Fruit fly (Drosophila melanogaster) whole organism, prepupa: Measurements from ENCODE around the gene CG9297.

Experiments
- Blimp-1 ChIP-seq: fragments of 200-800 bp; sonication (Bioruptor generic); optimal IDR thresholded peaks from 3 replicates; lab custom pipeline; 2017; ENCODE audit warnings: missing biosample characterization, missing genetic modification characterization, mild to moderate bottlenecking, moderate library complexity, missing genetic modification reagents
- CG10631 ChIP-seq: fragments of 200-800 bp; sonication (Bioruptor generic); optimal IDR thresholded peaks from 2 replicates; lab custom pipeline; 2016; ENCODE audit warnings: missing biosample characterization, missing genetic modification characterization
- CG10669 ChIP-seq: fragments of 200-800 bp; sonication (Bioruptor generic); optimal IDR thresholded peaks from 3 replicates; lab custom pipeline; 2018; ENCODE audit warnings: missing biosample characterization, mild to moderate bottlenecking, missing genetic modification characterization, moderate library complexity
- CG11294 ChIP-seq: fragments of 200-800 bp; sonication (Bioruptor generic); IDR thresholded peaks from 2 replicates; pipeline ENCODE4 v1.3.6; 2022; ENCODE audit warnings: missing biosample characterization, missing genetic modification characterization
- CG11762 ChIP-seq: fragments of 200-800 bp; sonication (Bioruptor generic); optimal IDR thresholded peaks from 3 replicates; lab custom pipeline; 2016; ENCODE audit warnings: missing biosample characterization, missing genetic modification characterization; ENCODE audit not compliant: insufficient read depth
- CG15336 ChIP-seq: fragments of 200-800 bp; sonication (Bioruptor generic); IDR thresholded peaks from 2 replicates; pipeline ENCODE4 v1.3.6; 2022; ENCODE audit warnings: missing biosample characterization, missing genetic modification characterization
- CG1621 ChIP-seq: fragments of 200-800 bp; sonication (Bioruptor generic); optimal IDR thresholded peaks from 3 replicates; lab custom pipeline; 2018; ENCODE audit warnings: missing biosample characterization, mild to moderate bottlenecking, missing genetic modification characterization
- CG16779 ChIP-seq: fragments of 200-800 bp; sonication (Bioruptor generic); optimal IDR thresholded peaks from 3 replicates; lab custom pipeline; 2017; ENCODE audit warnings: missing biosample characterization, mild to moderate bottlenecking, missing genetic modification characterization
- CG32006 ChIP-seq: fragments of 200-800 bp; sonication (Bioruptor generic); optimal IDR thresholded peaks from 3 replicates; lab custom pipeline; 2017; ENCODE audit warnings: missing biosample characterization, mild to moderate bottlenecking, missing genetic modification characterization
- CG4318 ChIP-seq: fragments of 200-800 bp; sonication (Bioruptor generic); optimal IDR thresholded peaks from 3 replicates; lab custom pipeline; 2017; ENCODE audit warnings: missing biosample characterization, mild to moderate bottlenecking, missing genetic modification characterization
- CG6163 ChIP-seq: fragments of 200-800 bp; sonication (Bioruptor generic); IDR thresholded peaks from 3 replicates; pipeline ENCODE4 v1.3.6; 2022; ENCODE audit warnings: missing biosample characterization, missing genetic modification characterization
- CG6792 ChIP-seq: fragments of 200-800 bp; sonication (Bioruptor generic); optimal IDR thresholded peaks from 3 replicates; lab custom pipeline; 2016; ENCODE audit warnings: missing biosample characterization, missing genetic modification characterization
- CG8119 ChIP-seq: fragments of 200-800 bp; sonication (Bioruptor generic); IDR thresholded peaks from 3 replicates; pipeline ENCODE4 v1.3.6; 2022; ENCODE audit warnings: missing biosample characterization, missing genetic modification characterization
- CG8632 ChIP-seq: fragments of 200-800 bp; sonication (Bioruptor generic); optimal IDR thresholded peaks from 3 replicates; lab custom pipeline; 2016; ENCODE audit warnings: missing biosample characterization, missing genetic modification characterization
- CG9139 ChIP-seq: fragments of 200-800 bp; sonication (Bioruptor generic); optimal IDR thresholded peaks from 3 replicates; lab custom pipeline; 2017; ENCODE audit warnings: missing biosample characterization, mild to moderate bottlenecking, missing genetic modification characterization
- Eip78C ChIP-seq: fragments of 200-800 bp; sonication (Bioruptor generic); peaks from one replicate; lab custom pipeline; 2016; ENCODE audit warnings: missing biosample characterization, missing genetic modification characterization
- Gug ChIP-seq: fragments of 200-800 bp; sonication (Bioruptor generic); IDR thresholded peaks from 2 replicates; pipeline ENCODE4 v1.3.6; 2022; ENCODE audit warnings: missing biosample characterization, missing genetic modification characterization
- Hr38 ChIP-seq: sonication (Bioruptor generic); optimal IDR thresholded peaks from 2 replicates; lab custom pipeline; 2016; ENCODE audit warnings: missing biosample characterization, missing genetic modification characterization
- Hr39 ChIP-seq: fragments of 200-800 bp; sonication (Bioruptor generic); optimal IDR thresholded peaks from 2 replicates; lab custom pipeline; 2016; ENCODE audit warnings: missing biosample characterization, missing genetic modification characterization
- Hr4 ChIP-seq: fragments of 200-800 bp; sonication (Bioruptor generic); optimal IDR thresholded peaks from 3 replicates; lab custom pipeline; 2016; ENCODE audit warnings: missing biosample characterization, missing genetic modification characterization
- Lpt ChIP-seq: fragments of 200-800 bp; sonication (Bioruptor generic); optimal IDR thresholded peaks from 3 replicates; lab custom pipeline; 2016; ENCODE audit warnings: missing biosample characterization, missing genetic modification characterization
- Smox ChIP-seq: fragments of 200-800 bp; sonication (Bioruptor generic); optimal IDR thresholded peaks from 3 replicates; lab custom pipeline; 2016; ENCODE audit warnings: missing biosample characterization, missing genetic modification characterization
- Sox14 ChIP-seq: fragments of 200-800 bp; sonication (Bioruptor generic); optimal IDR thresholded peaks from 3 replicates; lab custom pipeline; 2016; ENCODE audit warnings: missing biosample characterization, missing genetic modification characterization
- Sox15 ChIP-seq: fragments of 200-800 bp; sonication (Bioruptor generic); optimal IDR thresholded peaks from 3 replicates; lab custom pipeline; 2016; ENCODE audit warnings: missing biosample characterization, missing genetic modification characterization
- achi ChIP-seq: fragments of 200-800 bp; sonication (Bioruptor generic); optimal IDR thresholded peaks from 3 replicates; lab custom pipeline; 2016; ENCODE audit warnings: missing biosample characterization, missing genetic modification characterization
- cyc ChIP-seq: fragments of 200-800 bp; sonication (Bioruptor generic); optimal IDR thresholded peaks from 3 replicates; lab custom pipeline; 2016; ENCODE audit warnings: missing biosample characterization, missing genetic modification characterization
- dsx ChIP-seq: fragments of 200-800 bp; optimal IDR thresholded peaks from 3 replicates; lab custom pipeline; 2019; ENCODE audit warnings: missing biosample characterization, mild to moderate bottlenecking, missing genetic modification characterization, moderate library complexity; ENCODE audit not compliant: poor library complexity, severe bottlenecking
- fd59A ChIP-seq: fragments of 200-800 bp; sonication (Bioruptor generic); optimal IDR thresholded peaks from 2 replicates; lab custom pipeline; 2017; ENCODE audit warnings: missing biosample characterization, mild to moderate bottlenecking, missing genetic modification characterization, missing genetic modification reagents
- fd85E ChIP-seq: fragments of 200-800 bp; sonication (Bioruptor generic); optimal IDR thresholded peaks from 3 replicates; lab custom pipeline; 2016; ENCODE audit warnings: missing biosample characterization, missing genetic modification characterization
- fkh ChIP-seq: fragments of 200-800 bp; sonication (Bioruptor generic); optimal IDR thresholded peaks from 3 replicates; lab custom pipeline; 2017; ENCODE audit warnings: missing biosample characterization, mild to moderate bottlenecking, missing genetic modification characterization, moderate library complexity
- lz ChIP-seq: fragments of 200-800 bp; sonication (Bioruptor generic); optimal IDR thresholded peaks from 3 replicates; lab custom pipeline; 2016; ENCODE audit warnings: missing biosample characterization, missing genetic modification characterization
- pdm3 ChIP-seq: fragments of 200-800 bp; sonication (Bioruptor generic); optimal IDR thresholded peaks from 3 replicates; lab custom pipeline; 2016; ENCODE audit warnings: missing biosample characterization, missing genetic modification characterization
- salr ChIP-seq, 2 experiments: fragments of 200-800 bp; sonication (Bioruptor generic); optimal IDR thresholded peaks; 3 replicates each; lab custom pipeline; 2016 to 2018; ENCODE audit warnings: missing biosample characterization in 2 of 2, missing genetic modification characterization in 2 of 2, mild to moderate bottlenecking in 1 of 2
- spab ChIP-seq: fragments of 200-800 bp; sonication (Bioruptor generic); optimal IDR thresholded peaks from 2 replicates; lab custom pipeline; 2017; ENCODE audit warnings: missing biosample characterization, mild to moderate bottlenecking, missing genetic modification characterization, missing genetic modification reagents
- ss ChIP-seq, 2 experiments: fragments of 200-800 bp; sonication (Bioruptor generic); optimal IDR thresholded peaks; 2 replicates in 1 of 2; 3 replicates in 1 of 2; lab custom pipeline; 2017 to 2018; ENCODE audit warnings: mild to moderate bottlenecking in 2 of 2, missing biosample characterization in 2 of 2, missing genetic modification characterization in 2 of 2, moderate library complexity in 1 of 2
- svp ChIP-seq: fragments of 200-800 bp; sonication (Bioruptor generic); peaks from one replicate; lab custom pipeline; 2016; ENCODE audit warnings: missing biosample characterization, missing genetic modification characterization
- topi ChIP-seq: fragments of 200-800 bp; sonication (Bioruptor generic); optimal IDR thresholded peaks from 3 replicates; lab custom pipeline; 2016; ENCODE audit warnings: missing biosample characterization, missing genetic modification characterization
- vri ChIP-seq: fragments of 200-800 bp; sonication (Bioruptor generic); optimal IDR thresholded peaks from 3 replicates; lab custom pipeline; 2016; ENCODE audit warnings: missing biosample characterization, mild to moderate bottlenecking, missing genetic modification characterization

Gene CG9297

dm6 chr3R:13807906-13808305 is 36.6 kb downstream of the CG9297 start (continued):
- peak; percentile 34 for TF ChIP-seq CG8632 (GFP tag; lab: Kevin White, UChicago)
- TF ChIP-seq fd59A (GFP tag; lab: Kevin White, UChicago): peak; percentile 53
- TF ChIP-seq fkh (GFP tag; lab: Kevin White, UChicago): no peak
- TF ChIP-seq Sox14: peak; percentile 66
- TF ChIP-seq Hr39 (GFP tag; lab: Kevin White, UChicago): peak; percentile 42
- peak; percentile 12 for TF ChIP-seq spab
- TF ChIP-seq CG15336: peak; percentile 49; the same call in 1 of the 2 replicates
- peak; percentile 94 for TF ChIP-seq Eip78C
- TF ChIP-seq salr (GFP tag; optimal IDR thresholded peaks at IDR 0.05; lab: Kevin White, UChicago): peak in 1 of 2 experiments; percentile 85
- TF ChIP-seq CG11762 (GFP tag; lab: Kevin White, UChicago): peak; percentile 8
- peak; percentile 47 for TF ChIP-seq CG6792 (GFP tag; lab: Kevin White, UChicago)
- TF ChIP-seq Smox (GFP tag; lab: Kevin White, UChicago): peak; percentile 38
- no peak for TF ChIP-seq CG8119
- no peak for TF ChIP-seq Lpt (GFP tag; lab: Kevin White, UChicago)
- no peak for TF ChIP-seq CG16779 (tag; lab: Kevin White, UChicago)
- peak; percentile 68 for TF ChIP-seq pdm3 (GFP tag; lab: Kevin White, UChicago)
- peak; percentile 44; the same call in 1 of the 2 replicates for TF ChIP-seq Gug (GFP tag; lab: Robert Waterston, UW)

- no peak for TF ChIP-seq topi (GFP tag; lab: Kevin White, UChicago)
- no peak for TF ChIP-seq Eip78C
- no peak for TF ChIP-seq svp
Measured at dm6 chr3R:13809261-13809660, 38.0 kb downstream of the CG9297 start.

- TF ChIP-seq CG1621 (no peak), topi (GFP tag; lab: Kevin White, UChicago) (no peak), Hr4 (GFP tag; lab: Kevin White, UChicago) (no peak), CG11294 (GFP tag; lab: Robert Waterston, UW) (no peak), CG9139 (no peak), fd59A (GFP tag; lab: Kevin White, UChicago) (no peak), cyc (GFP tag; lab: Kevin White, UChicago) (no peak), CG8119 (no peak), Smox (GFP tag; lab: Kevin White, UChicago) (no peak), fd85E (GFP tag; lab: Kevin White, UChicago) (no peak), CG6163 (no peak), Hr38 (GFP tag; lab: Kevin White, UChicago) (no peak), Sox15 (GFP tag; lab: Kevin White, UChicago) (no peak), pdm3 (GFP tag; lab: Kevin White, UChicago) (no peak), CG10631 (GFP tag; lab: Kevin White, UChicago) (no peak), vri (GFP tag; lab: Kevin White, UChicago) (no peak), ss (GFP tag; optimal IDR thresholded peaks at IDR 0.05; lab: Kevin White, UChicago) (no peak), salr (GFP tag; optimal IDR thresholded peaks at IDR 0.05; lab: Kevin White, UChicago) (no peak), CG4318 (GFP tag; lab: Kevin White, UChicago) (no peak), Blimp-1 (GFP tag; lab: Kevin White, UChicago) (no peak)
Measured at dm6 chr3R:13810308-13810707, 39.0 kb downstream of the CG9297 start.

- no peak for TF ChIP-seq Sox14
- no peak for TF ChIP-seq CG32006
- no peak for TF ChIP-seq CG11294 (GFP tag; lab: Robert Waterston, UW)
- no peak for TF ChIP-seq achi (GFP tag; lab: Kevin White, UChicago)
- TF ChIP-seq dsx (GFP tag; lab: Kevin White, UChicago): no peak
- TF ChIP-seq CG10669 (GFP tag; lab: Kevin White, UChicago): no peak
- no peak for TF ChIP-seq CG11762 (GFP tag; lab: Kevin White, UChicago)
- TF ChIP-seq lz (GFP tag; lab: Kevin White, UChicago): no peak
Measured at dm6 chr3R:13811737-13812136, 40.4 kb downstream of the CG9297 start.
